Fruit fly (Drosophila melanogaster): Measurements from ENCODE around the gene CG11437.

Gene CG11437

dm6 chr3L:22470299-22470791 lies 1.7 kb downstream of the CG11437 start, which contains the start of gene CG11426:
Gene CG11426, plus strand, starts transcription at chr3L:22470556.
- TF ChIP-seq CG12768 (GFP tag; optimal IDR thresholded peaks at IDR 0.05) (no peak), cnc (optimal IDR thresholded peaks at IDR 0.05) (no peak), CG11617 (GFP tag; optimal IDR thresholded peaks at IDR 0.05) (no peak), tj (GFP tag; optimal IDR thresholded peaks at IDR 0.05) (no peak), CG14711 (tag; optimal IDR thresholded peaks at IDR 0.05) (no peak), Crg-1 (GFP tag; optimal IDR thresholded peaks at IDR 0.05) (no peak), cic (GFP tag; optimal IDR thresholded peaks at IDR 0.05) (no peak), Mnt (GFP tag; optimal IDR thresholded peaks at IDR 0.05) (no peak), CG33017 (tag; optimal IDR thresholded peaks at IDR 0.05) (no peak), Clk (GFP tag; optimal IDR thresholded peaks at IDR 0.05) (no peak), pad (GFP tag; optimal IDR thresholded peaks at IDR 0.05) (no peak), toe (GFP tag; optimal IDR thresholded peaks at IDR 0.05) (no peak), CG7101 (tag; optimal IDR thresholded peaks at IDR 0.05) (no peak), kay (GFP tag; ENCODE audit: borderline replicate concordance) (no peak), bab1 (GFP tag; optimal IDR thresholded peaks at IDR 0.05) (no peak), CG5204 (GFP tag; optimal IDR thresholded peaks at IDR 0.05) (no peak), CG7045 (GFP tag; optimal IDR thresholded peaks at IDR 0.05) (no peak), Hr96 (GFP tag; optimal IDR thresholded peaks at IDR 0.05) (no peak)

dm6 chr3L:22471586-22472291 lies 3.1 kb downstream of the CG11437 start:
- TF ChIP-seq Clk (GFP tag; optimal IDR thresholded peaks at IDR 0.05) = peak; percentile 54
- peak; percentile 83 for TF ChIP-seq CG7101 (tag; optimal IDR thresholded peaks at IDR 0.05)
- peak; percentile 88 for TF ChIP-seq CG11617 (GFP tag; optimal IDR thresholded peaks at IDR 0.05)
- TF ChIP-seq CG7045 (GFP tag; optimal IDR thresholded peaks at IDR 0.05) = peak; percentile 68
- TF ChIP-seq pad (GFP tag; optimal IDR thresholded peaks at IDR 0.05) = peak; percentile 59
- peak in 1 of 2 experiments; percentile 51 for TF ChIP-seq cnc (optimal IDR thresholded peaks at IDR 0.05)
- peak; percentile 81 for TF ChIP-seq CG12768 (GFP tag; optimal IDR thresholded peaks at IDR 0.05)
- TF ChIP-seq CG1620 (GFP tag; optimal IDR thresholded peaks at IDR 0.05) = no peak
- TF ChIP-seq toe (GFP tag; optimal IDR thresholded peaks at IDR 0.05) = no peak
- TF ChIP-seq Crg-1 (GFP tag; optimal IDR thresholded peaks at IDR 0.05) = no peak
- peak; percentile 42 for TF ChIP-seq tj (GFP tag; optimal IDR thresholded peaks at IDR 0.05)
- no peak for TF ChIP-seq Hr96 (GFP tag; optimal IDR thresholded peaks at IDR 0.05)
- TF ChIP-seq CG14711 (tag; optimal IDR thresholded peaks at IDR 0.05) = peak; percentile 74
- TF ChIP-seq kay (GFP tag; ENCODE audit: borderline replicate concordance) = peak; percentile 23
- TF ChIP-seq cic (GFP tag; optimal IDR thresholded peaks at IDR 0.05) = peak; percentile 3
- peak; percentile 85 for TF ChIP-seq CG33017 (tag; optimal IDR thresholded peaks at IDR 0.05)

dm6 chr3L:22474081-22474845 lies 5.6 kb downstream of the CG11437 start, which contains the start of gene CG11425:
Gene CG11425, plus strand, starts transcription at chr3L:22474795.
- TF ChIP-seq CG14711 (tag; optimal IDR thresholded peaks at IDR 0.05) = no peak
- TF ChIP-seq tj (GFP tag; optimal IDR thresholded peaks at IDR 0.05) = peak; percentile 53
- peak; percentile 1 for TF ChIP-seq cic (GFP tag; optimal IDR thresholded peaks at IDR 0.05)
- no peak for TF ChIP-seq pad (GFP tag; optimal IDR thresholded peaks at IDR 0.05)
- TF ChIP-seq cnc (optimal IDR thresholded peaks at IDR 0.05) = peak in 1 of 2 experiments; percentile 27

- no peak for TF ChIP-seq bab1 (GFP tag; optimal IDR thresholded peaks at IDR 0.05)
- TF ChIP-seq CG7045 (GFP tag; optimal IDR thresholded peaks at IDR 0.05) = no peak
- no peak for TF ChIP-seq CG12768 (GFP tag; optimal IDR thresholded peaks at IDR 0.05)
- TF ChIP-seq Clk (GFP tag; optimal IDR thresholded peaks at IDR 0.05) = no peak
- no peak for TF ChIP-seq Crg-1 (GFP tag; optimal IDR thresholded peaks at IDR 0.05)
- TF ChIP-seq CG14711 (tag; optimal IDR thresholded peaks at IDR 0.05) = no peak
- no peak for TF ChIP-seq ovo (GFP tag; optimal IDR thresholded peaks at IDR 0.05)
- no peak for TF ChIP-seq kay (GFP tag; ENCODE audit: borderline replicate concordance)
- no peak for TF ChIP-seq Hr96 (GFP tag; optimal IDR thresholded peaks at IDR 0.05)
- TF ChIP-seq CG33017 (tag; optimal IDR thresholded peaks at IDR 0.05) = no peak
- no peak for TF ChIP-seq Mnt (GFP tag; optimal IDR thresholded peaks at IDR 0.05)
- no peak for TF ChIP-seq CG11617 (GFP tag; optimal IDR thresholded peaks at IDR 0.05)
- TF ChIP-seq cnc (optimal IDR thresholded peaks at IDR 0.05) = no peak
- no peak for TF ChIP-seq CG1620 (GFP tag; optimal IDR thresholded peaks at IDR 0.05)
- no peak for TF ChIP-seq CG7101 (tag; optimal IDR thresholded peaks at IDR 0.05)
These were observed 14.8 kb downstream of the CG11437 start for dm6 chr3L:22483452-22483851.

dm6 chr3L:22497594-22497993 lies 28.9 kb downstream of the CG11437 start:
- no peak for TF ChIP-seq CG1620 (GFP tag; optimal IDR thresholded peaks at IDR 0.05)
- no peak for TF ChIP-seq bab1 (GFP tag; optimal IDR thresholded peaks at IDR 0.05)
- no peak for TF ChIP-seq kay (GFP tag; ENCODE audit: borderline replicate concordance)
- no peak for TF ChIP-seq cnc (optimal IDR thresholded peaks at IDR 0.05)
- TF ChIP-seq CG7045 (GFP tag; optimal IDR thresholded peaks at IDR 0.05) = no peak
- TF ChIP-seq CG14711 (tag; optimal IDR thresholded peaks at IDR 0.05) = no peak
- no peak for TF ChIP-seq CG12768 (GFP tag; optimal IDR thresholded peaks at IDR 0.05)
- TF ChIP-seq CG7101 (tag; optimal IDR thresholded peaks at IDR 0.05) = no peak
- no peak for TF ChIP-seq CG11617 (GFP tag; optimal IDR thresholded peaks at IDR 0.05)
- TF ChIP-seq ovo (GFP tag; optimal IDR thresholded peaks at IDR 0.05) = no peak
- TF ChIP-seq cic (GFP tag; optimal IDR thresholded peaks at IDR 0.05) = no peak
- TF ChIP-seq Mnt (GFP tag; optimal IDR thresholded peaks at IDR 0.05) = no peak
- no peak for TF ChIP-seq Clk (GFP tag; optimal IDR thresholded peaks at IDR 0.05)
- TF ChIP-seq Crg-1 (GFP tag; optimal IDR thresholded peaks at IDR 0.05) = no peak
- TF ChIP-seq tj (GFP tag; optimal IDR thresholded peaks at IDR 0.05) = no peak
- no peak for TF ChIP-seq CG33017 (tag; optimal IDR thresholded peaks at IDR 0.05)
- no peak for TF ChIP-seq Hr96 (GFP tag; optimal IDR thresholded peaks at IDR 0.05)
- no peak for TF ChIP-seq pad (GFP tag; optimal IDR thresholded peaks at IDR 0.05)

Measured in whole organism, adult.